Fruit fly (Drosophila melanogaster) whole organism, wandering third instar larva: ENCODE data around the gene Irk1.
A peak's percentile ranks its signal among the peaks of the same experiment; 100 is the strongest.

ENCODE experiments used
- Abd-B ChIP-seq: fragments of >200 bp; optimal IDR thresholded peaks from 2 replicates; lab custom pipeline; 2017; ENCODE audit warnings: missing biosample characterization, missing genetic modification characterization
- CG32264 ChIP-seq: fragments of 200-800 bp; sonication (Bioruptor generic); optimal IDR thresholded peaks from 2 replicates; lab custom pipeline; 2016; ENCODE audit warnings: missing biosample characterization, missing genetic modification characterization
- CG9705 ChIP-seq: fragments of 200-800 bp; sonication (Bioruptor generic); optimal IDR thresholded peaks from 2 replicates; lab custom pipeline; 2018; ENCODE audit warnings: missing biosample characterization, mild to moderate bottlenecking, missing genetic modification characterization
- CrebA ChIP-seq: fragments of 200-800 bp; sonication (Bioruptor generic); optimal IDR thresholded peaks from 2 replicates; lab custom pipeline; 2016; ENCODE audit warnings: missing biosample characterization, mild to moderate bottlenecking, missing genetic modification characterization, borderline replicate concordance
- Dfd ChIP-seq: fragments of >200 bp; optimal IDR thresholded peaks from 2 replicates; lab custom pipeline; 2017; ENCODE audit warnings: missing biosample characterization, missing genetic modification characterization
- Dif ChIP-seq: fragments of 200-275, 200-300 bp; sonication (Bioruptor generic); optimal IDR thresholded peaks from 2 replicates; lab custom pipeline; 2018; ENCODE audit warnings: missing biosample characterization, missing genetic modification characterization; ENCODE audit not compliant: partially characterized antibody
- GATAd ChIP-seq: sonication (Bioruptor generic); optimal IDR thresholded peaks from 2 replicates; lab custom pipeline; 2016; ENCODE audit warnings: missing biosample characterization, missing genetic modification characterization
- HLH106 ChIP-seq: fragments of 200-800 bp; optimal IDR thresholded peaks from 3 replicates; lab custom pipeline; 2019; ENCODE audit warnings: missing biosample characterization, mild to moderate bottlenecking, missing genetic modification characterization, moderate library complexity
- Hnf4 ChIP-seq: fragments of 200-800 bp; sonication (Bioruptor generic); optimal IDR thresholded peaks from 2 replicates; lab custom pipeline; 2016; ENCODE audit warnings: missing biosample characterization, mild to moderate bottlenecking, missing genetic modification characterization
- Hr83 ChIP-seq: fragments of 200-300 bp; sonication (Bioruptor generic); optimal IDR thresholded peaks from 2 replicates; lab custom pipeline; 2016; ENCODE audit warnings: missing biosample characterization, mild to moderate bottlenecking, missing genetic modification characterization, moderate library complexity; ENCODE audit not compliant: poor library complexity, severe bottlenecking
- Jra ChIP-seq: sonication (Bioruptor generic); optimal IDR thresholded peaks from 2 replicates; lab custom pipeline; 2016; ENCODE audit warnings: missing biosample characterization, missing genetic modification characterization
- Mio ChIP-seq: sonication (Bioruptor generic); optimal IDR thresholded peaks from 2 replicates; lab custom pipeline; 2016; ENCODE audit warnings: missing biosample characterization, missing genetic modification characterization
- Myc ChIP-seq: fragments of >200 bp; optimal IDR thresholded peaks from 2 replicates; lab custom pipeline; 2017
- N ChIP-seq: fragments of >200 bp; optimal IDR thresholded peaks from 2 replicates; lab custom pipeline; 2018; ENCODE audit warnings: missing biosample characterization, missing external identifiers, missing genetic modification characterization
- OdsH ChIP-seq: fragments of 200-800 bp; sonication (Bioruptor generic); optimal IDR thresholded peaks from 2 replicates; lab custom pipeline; 2016; ENCODE audit warnings: missing biosample characterization, mild to moderate bottlenecking, missing genetic modification characterization
- Rel ChIP-seq, 2 experiments: fragments of 200-800 bp; sonication (Bioruptor generic) in 1 of 2; optimal IDR thresholded peaks; 2 replicates in 1 of 2; 3 replicates in 1 of 2; lab custom pipeline; 2016 to 2019; ENCODE audit warnings: mild to moderate bottlenecking in 2 of 2, missing biosample characterization in 2 of 2, missing genetic modification characterization in 2 of 2, moderate library complexity in 1 of 2
- Sp1 ChIP-seq: fragments of 200-800 bp; sonication (Bioruptor generic); optimal IDR thresholded peaks from 3 replicates; lab custom pipeline; 2019; ENCODE audit warnings: missing biosample characterization, mild to moderate bottlenecking, missing genetic modification characterization, moderate library complexity
- Vsx2 ChIP-seq: fragments of 200-300, 225-300 bp; sonication (Bioruptor generic); optimal IDR thresholded peaks from 2 replicates; lab custom pipeline; 2018; ENCODE audit warnings: missing biosample characterization, missing genetic modification characterization; ENCODE audit not compliant: partially characterized antibody
- br ChIP-seq: fragments of 200-800 bp; sonication (Bioruptor generic); optimal IDR thresholded peaks from 2 replicates; lab custom pipeline; 2016; ENCODE audit warnings: missing biosample characterization, missing genetic modification characterization
- brk ChIP-seq: fragments of 200-800 bp; sonication (Bioruptor generic); optimal IDR thresholded peaks from 2 replicates; lab custom pipeline; 2016; ENCODE audit warnings: missing biosample characterization, mild to moderate bottlenecking, missing genetic modification characterization
- dmrt93B ChIP-seq: fragments of 200-800 bp; sonication (Bioruptor generic); optimal IDR thresholded peaks from 2 replicates; lab custom pipeline; 2018; ENCODE audit warnings: missing biosample characterization, mild to moderate bottlenecking, missing genetic modification characterization
- dsf ChIP-seq: sonication (Bioruptor generic); optimal IDR thresholded peaks from 2 replicates; lab custom pipeline; 2016; ENCODE audit warnings: missing biosample characterization, missing genetic modification characterization, borderline replicate concordance
- ey ChIP-seq: fragments of 200-800 bp; sonication (Bioruptor generic); optimal IDR thresholded peaks from 2 replicates; lab custom pipeline; 2016; ENCODE audit warnings: missing biosample characterization, missing genetic modification characterization
- foxo ChIP-seq, 2 experiments: fragments of 200-800 bp; sonication (Bioruptor generic); optimal IDR thresholded peaks; 2 replicates in 1 of 2; 3 replicates in 1 of 2; lab custom pipeline; 2016 to 2017; ENCODE audit warnings: missing biosample characterization in 2 of 2, missing genetic modification characterization in 2 of 2
- fru ChIP-seq: fragments of 200-800 bp; sonication (Bioruptor generic); optimal IDR thresholded peaks from 3 replicates; lab custom pipeline; 2016; ENCODE audit warnings: missing biosample characterization, mild to moderate bottlenecking, missing genetic modification characterization
- h ChIP-seq: fragments of 200-800 bp; sonication (Bioruptor generic); optimal IDR thresholded peaks from 3 replicates; lab custom pipeline; 2016; ENCODE audit warnings: missing biosample characterization, mild to moderate bottlenecking, missing genetic modification characterization
- jim ChIP-seq: fragments of 175-275, 200-325 bp; sonication (Bioruptor generic); optimal IDR thresholded peaks from 2 replicates; lab custom pipeline; 2016; ENCODE audit warnings: missing biosample characterization, mild to moderate bottlenecking, missing genetic modification characterization
- lola ChIP-seq: fragments of >200 bp; optimal IDR thresholded peaks from 2 replicates; lab custom pipeline; 2017; ENCODE audit warnings: missing biosample characterization, missing genetic modification characterization
- psq ChIP-seq: fragments of 200-800 bp; sonication (Bioruptor generic); optimal IDR thresholded peaks from 3 replicates; lab custom pipeline; 2017; ENCODE audit warnings: missing biosample characterization, mild to moderate bottlenecking, missing genetic modification characterization, moderate library complexity
- rgr ChIP-seq: fragments of 200-800 bp; sonication (Bioruptor generic); optimal IDR thresholded peaks from 3 replicates; lab custom pipeline; 2016; ENCODE audit warnings: missing biosample characterization, mild to moderate bottlenecking, missing genetic modification characterization
- sage ChIP-seq: fragments of 200-800 bp; sonication (Bioruptor generic); optimal IDR thresholded peaks from 2 replicates; lab custom pipeline; 2016; ENCODE audit warnings: missing biosample characterization, mild to moderate bottlenecking, missing genetic modification characterization
- sv ChIP-seq: fragments of 200-800 bp; sonication (Bioruptor generic); optimal IDR thresholded peaks from 3 replicates; lab custom pipeline; 2016; ENCODE audit warnings: missing biosample characterization, missing genetic modification characterization
- tai ChIP-seq: sonication (Bioruptor generic); optimal IDR thresholded peaks from 2 replicates; lab custom pipeline; 2016; ENCODE audit warnings: missing biosample characterization, missing genetic modification characterization
- woc ChIP-seq: sonication (Bioruptor generic); optimal IDR thresholded peaks from 2 replicates; lab custom pipeline; 2016; ENCODE audit warnings: missing biosample characterization, mild to moderate bottlenecking, missing genetic modification characterization

The Irk1 gene

dm6 chr3R:23148433-23148832 is 19.7 kb upstream of the Irk1 start:
- TF ChIP-seq tai (GFP tag; lab: Kevin White, UChicago), result no peak
- TF ChIP-seq woc (GFP tag; lab: Kevin White, UChicago), result peak; percentile 91
- TF ChIP-seq OdsH (GFP tag; lab: Kevin White, UChicago), result peak; percentile 59
- TF ChIP-seq dmrt93B (GFP tag; lab: Kevin White, UChicago), result peak; percentile 63
- TF ChIP-seq Dif (GFP tag; lab: Kevin White, UChicago), result no peak
- peak; percentile 46 for TF ChIP-seq rgr
- peak; percentile 55 for TF ChIP-seq Sp1
- peak; percentile 71 for TF ChIP-seq ey (GFP tag; lab: Kevin White, UChicago)
- peak; percentile 21 for TF ChIP-seq Myc (lab: Kevin White, UChicago)
- TF ChIP-seq HLH106, result peak; percentile 82
- TF ChIP-seq fru (GFP tag; lab: Kevin White, UChicago), result peak; percentile 75
- no peak for TF ChIP-seq Rel (GFP tag; optimal IDR thresholded peaks at IDR 0.05; lab: Kevin White, UChicago)
- TF ChIP-seq Rel (tag; optimal IDR thresholded peaks at IDR 0.05; lab: Kevin White, UChicago), result peak; percentile 34
- peak in 1 of 2 experiments; percentile 65 for TF ChIP-seq foxo (GFP tag; optimal IDR thresholded peaks at IDR 0.05; lab: Kevin White, UChicago)
- peak; percentile 67 for TF ChIP-seq h
- TF ChIP-seq CG9705, result peak; percentile 47
- TF ChIP-seq Mio (GFP tag; lab: Kevin White, UChicago), result no peak
- TF ChIP-seq br (GFP tag; lab: Kevin White, UChicago), result peak; percentile 39
- TF ChIP-seq CrebA (GFP tag; lab: Kevin White, UChicago), result no peak
- TF ChIP-seq Hr83 (GFP tag; lab: Kevin White, UChicago), result no peak

DNA sequence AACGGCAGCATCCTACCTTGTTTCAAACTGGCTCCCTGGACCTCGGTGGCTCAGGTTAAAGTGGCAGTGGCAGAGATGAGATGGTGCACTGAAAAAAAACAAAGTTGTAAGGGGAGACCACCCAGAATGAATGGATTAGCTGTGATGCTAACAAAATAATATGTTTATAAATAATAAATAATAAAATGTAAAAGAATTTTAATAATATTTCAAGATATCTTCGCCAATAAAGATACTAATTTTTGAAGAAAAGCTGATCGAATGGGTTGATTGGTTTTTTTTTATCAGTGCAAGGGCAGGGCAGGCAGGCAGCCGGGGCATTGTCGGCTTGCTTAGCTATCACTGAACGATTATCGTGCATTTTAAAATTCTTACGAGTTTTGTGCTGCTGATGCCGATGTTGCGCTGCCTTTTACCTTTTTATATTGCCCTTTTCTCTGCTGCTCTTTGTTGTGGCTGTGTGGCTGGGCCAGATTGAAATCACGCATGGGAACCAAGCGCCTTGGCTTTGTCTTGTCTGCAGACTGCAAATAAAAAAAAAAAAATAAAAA is 19.0 kb upstream of the Irk1 start:
- TF ChIP-seq CG32264, result no peak
- peak in 1 of 2 experiments; percentile 78 for TF ChIP-seq foxo (GFP tag; optimal IDR thresholded peaks at IDR 0.05; lab: Kevin White, UChicago)
- peak; percentile 88 for TF ChIP-seq Sp1
- TF ChIP-seq sage (GFP tag; lab: Kevin White, UChicago), result peak; percentile 22
- no peak for TF ChIP-seq N (GFP tag; lab: Kevin White, UChicago)
- TF ChIP-seq OdsH (GFP tag; lab: Kevin White, UChicago), result peak; percentile 76
- peak; percentile 47 for TF ChIP-seq tai (GFP tag; lab: Kevin White, UChicago)
- TF ChIP-seq Rel (GFP tag; optimal IDR thresholded peaks at IDR 0.05; lab: Kevin White, UChicago), result peak; percentile 36
- TF ChIP-seq Rel (tag; optimal IDR thresholded peaks at IDR 0.05; lab: Kevin White, UChicago), result peak; percentile 57
- peak; percentile 90 for TF ChIP-seq psq (GFP tag; lab: Kevin White, UChicago)
- no peak for TF ChIP-seq dsf (GFP tag; lab: Kevin White, UChicago)
- no peak for TF ChIP-seq lola (GFP tag; lab: Kevin White, UChicago)
- no peak for TF ChIP-seq Vsx2
- TF ChIP-seq fru (GFP tag; lab: Kevin White, UChicago), result peak; percentile 73
- TF ChIP-seq h, result peak; percentile 77
- TF ChIP-seq CrebA (GFP tag; lab: Kevin White, UChicago), result peak; percentile 2
- peak; percentile 78 for TF ChIP-seq dmrt93B (GFP tag; lab: Kevin White, UChicago)
- TF ChIP-seq HLH106, result peak; percentile 83
- TF ChIP-seq CG9705, result peak; percentile 59
- TF ChIP-seq rgr, result peak; percentile 83
- TF ChIP-seq br (GFP tag; lab: Kevin White, UChicago), result peak; percentile 69
- TF ChIP-seq ey (GFP tag; lab: Kevin White, UChicago), result peak; percentile 55
- peak; percentile 34 for TF ChIP-seq GATAd (GFP tag; lab: Kevin White, UChicago)
- peak; percentile 51 for TF ChIP-seq Hnf4

dm6 chr3R:23156347-23156864 is 11.7 kb upstream of the Irk1 start:
- TF ChIP-seq fru (GFP tag; lab: Kevin White, UChicago) (no peak), HLH106 (no peak), Hr83 (GFP tag; lab: Kevin White, UChicago) (no peak), lola (GFP tag; lab: Kevin White, UChicago) (no peak), foxo (GFP tag; optimal IDR thresholded peaks at IDR 0.05; lab: Kevin White, UChicago) (no peak), Jra (no peak), Abd-B (no peak), dmrt93B (GFP tag; lab: Kevin White, UChicago) (no peak), GATAd (GFP tag; lab: Kevin White, UChicago) (no peak), Myc (lab: Kevin White, UChicago) (no peak), psq (GFP tag; lab: Kevin White, UChicago) (no peak), CrebA (GFP tag; lab: Kevin White, UChicago) (no peak), Dfd (GFP tag; lab: Kevin White, UChicago) (no peak), Vsx2 (no peak), jim (no peak), brk (GFP tag; lab: Kevin White, UChicago) (no peak), sv (no peak), Rel (GFP tag; optimal IDR thresholded peaks at IDR 0.05; lab: Kevin White, UChicago) (no peak), Rel (tag; optimal IDR thresholded peaks at IDR 0.05; lab: Kevin White, UChicago) (no peak), tai (GFP tag; lab: Kevin White, UChicago) (no peak)
